Fruit fly (Drosophila melanogaster): Measurements from ENCODE around the gene Klp31E.

Gene Klp31E

DNA sequence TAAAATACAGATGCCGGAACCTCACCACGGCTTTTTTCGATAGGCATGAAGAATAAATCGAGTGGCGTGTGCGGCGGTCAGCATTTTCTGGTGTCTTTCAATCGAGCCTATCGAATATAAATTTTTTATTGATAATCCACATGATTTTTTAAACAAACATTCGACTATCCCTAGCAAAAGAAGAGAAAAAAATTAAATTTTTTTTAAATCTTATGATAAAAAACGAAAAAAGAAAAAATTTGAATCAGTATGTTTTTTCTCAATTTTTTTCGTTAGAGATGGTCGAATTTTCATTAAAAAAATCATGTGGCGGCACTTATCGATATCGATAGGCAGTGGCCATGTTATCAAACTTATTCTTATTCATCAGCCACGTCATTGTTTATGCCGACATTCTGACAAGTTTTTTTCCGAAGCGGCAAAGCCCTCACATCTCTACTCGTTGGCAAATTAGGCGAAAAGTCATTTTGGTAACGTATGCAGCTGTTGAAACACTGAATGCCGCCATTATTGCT, 12.8 kb downstream of the Klp31E start, which contains the start of the genes SmB and KdelR (continued):
- TF ChIP-seq Hmx (GFP tag; optimal IDR thresholded peaks at IDR 0.05), result no peak
- TF ChIP-seq Med (GFP tag), result peak; percentile 83
- no peak for TF ChIP-seq bcd (GFP tag; optimal IDR thresholded peaks at IDR 0.05)
- peak; percentile 59 for TF ChIP-seq CG12391 (tag; optimal IDR thresholded peaks at IDR 0.05)
- TF ChIP-seq dm (GFP tag; optimal IDR thresholded peaks at IDR 0.05), result peak; percentile 80
- TF ChIP-seq CG12071 (GFP tag; optimal IDR thresholded peaks at IDR 0.05), result no peak
- peak; percentile 58 for TF ChIP-seq sug (tag; optimal IDR thresholded peaks at IDR 0.05)
- no peak for TF ChIP-seq TFAM (GFP tag; optimal IDR thresholded peaks at IDR 0.05)

- TF ChIP-seq pros (GFP tag; optimal IDR thresholded peaks at IDR 0.05) (no peak), tup (GFP tag; optimal IDR thresholded peaks at IDR 0.05) (no peak), CG17385 (GFP tag; optimal IDR thresholded peaks at IDR 0.05) (peak; percentile 48), CG32532 (GFP tag; IDR thresholded peaks at IDR 0.05) (peak; percentile 75), CG8924 (tag; optimal IDR thresholded peaks at IDR 0.05) (peak; percentile 53), p53 (GFP tag; optimal IDR thresholded peaks at IDR 0.05) (no peak), slp2 (GFP tag; optimal IDR thresholded peaks at IDR 0.05) (no peak), dimm (GFP tag; IDR thresholded peaks at IDR 0.05) (no peak), br (optimal IDR thresholded peaks at IDR 0.05) (no peak), CG9609 (GFP tag; optimal IDR thresholded peaks at IDR 0.05) (no peak), Pdp1 (GFP tag; optimal IDR thresholded peaks at IDR 0.05) (peak in 1 of 2 experiments; percentile 98), peb (GFP tag; IDR thresholded peaks at IDR 0.05) (no peak), Oaz (GFP tag; IDR thresholded peaks at IDR 0.05) (no peak), HLH3B (GFP tag; IDR thresholded peaks at IDR 0.05) (no peak), CG2889 (GFP tag; IDR thresholded peaks at IDR 0.05) (no peak), Tbp (GFP tag; optimal IDR thresholded peaks at IDR 0.05) (no peak), Max (GFP tag; optimal IDR thresholded peaks at IDR 0.05) (peak; percentile 40), CG5245 (GFP tag; optimal IDR thresholded peaks at IDR 0.05) (peak; percentile 7), ara (GFP tag; IDR thresholded peaks at IDR 0.05) (no peak), otp (GFP tag; IDR thresholded peaks at IDR 0.05) (0 out of 3 replicates have a peak, but pooled peaks have one; percentile 25), Xrp1 (GFP tag; IDR thresholded peaks at IDR 0.05) (peak; percentile 62; the same call in 1 of the 2 replicates), Hsf (GFP tag; optimal IDR thresholded peaks at IDR 0.05) (peak; percentile 27), CG2120 (GFP tag; optimal IDR thresholded peaks at IDR 0.05) (peak; percentile 56), CG3407 (GFP tag; optimal IDR thresholded peaks at IDR 0.05) (no peak), chif (GFP tag; optimal IDR thresholded peaks at IDR 0.05) (no peak), CG15269 (tag; optimal IDR thresholded peaks at IDR 0.05) (peak; percentile 69), gsb (GFP tag; IDR thresholded peaks at IDR 0.05) (no peak), az2 (GFP tag; optimal IDR thresholded peaks at IDR 0.05) (peak; percentile 68), trh (GFP tag; optimal IDR thresholded peaks at IDR 0.05) (no peak), CG14050 (GFP tag; IDR thresholded peaks at IDR 0.05) (no peak), grau (tag; optimal IDR thresholded peaks at IDR 0.05) (peak; percentile 69), CG1024 (GFP tag; IDR thresholded peaks at IDR 0.05) (0 out of 2 replicates have a peak, but pooled peaks have one; percentile 44), CG14710 (tag; optimal IDR thresholded peaks at IDR 0.05) (peak; percentile 42), cad (GFP tag; optimal IDR thresholded peaks at IDR 0.05) (no peak), zen (tag; optimal IDR thresholded peaks at IDR 0.05) (peak; percentile 20), Hr78 (GFP tag; optimal IDR thresholded peaks at IDR 0.05) (no peak), toy (GFP tag; IDR thresholded peaks at IDR 0.05) (no peak), CG8944 (GFP tag; optimal IDR thresholded peaks at IDR 0.05) (no peak), her (GFP tag; optimal IDR thresholded peaks at IDR 0.05) (no peak), btn (GFP tag; optimal IDR thresholded peaks at IDR 0.05) (no peak), bbx (GFP tag; IDR thresholded peaks at IDR 0.05; ENCODE audit: partially characterized antibody) (no peak), kah (GFP tag; optimal IDR thresholded peaks at IDR 0.05) (no peak), CG11085 (GFP tag; IDR thresholded peaks at IDR 0.05) (no peak; the same call in 1 of the 2 replicates)
Observed at dm6 chr2L:10428528-10428927, 14.7 kb downstream of the Klp31E start, which contains the start of gene CG5188. Gene CG5188, plus strand, starts transcription at chr2L:10428829.

All from whole organism, embryonic.